Fruit fly (Drosophila melanogaster): ENCODE measurements around the gene jp.

The jp gene

dm6 chr2L:9567398-9567856 lies 877 bp upstream of the jp start (continued):
- TF ChIP-seq Ets65A (GFP tag) (peak; percentile 99), CG6654 (GFP tag; optimal IDR thresholded peaks at IDR 0.05) (peak; percentile 91), CG17802 (tag; optimal IDR thresholded peaks at IDR 0.05) (peak; percentile 91), Asciz (GFP tag; optimal IDR thresholded peaks at IDR 0.05) (peak; percentile 100), CG15514 (GFP tag; optimal IDR thresholded peaks at IDR 0.05) (peak; percentile 96), CG6689 (GFP tag; IDR thresholded peaks at IDR 0.05) (peak; percentile 87), schlank (tag; optimal IDR thresholded peaks at IDR 0.05) (peak; percentile 99), az2 (GFP tag; optimal IDR thresholded peaks at IDR 0.05) (peak; percentile 95), CG4854 (GFP tag; optimal IDR thresholded peaks at IDR 0.05) (peak; percentile 97), CG30431 (GFP tag; optimal IDR thresholded peaks at IDR 0.05) (peak; percentile 90), dimm (GFP tag; IDR thresholded peaks at IDR 0.05) (peak; percentile 91), CG2875 (GFP tag; optimal IDR thresholded peaks at IDR 0.05) (peak; percentile 99), CG1832 (GFP tag; optimal IDR thresholded peaks at IDR 0.05) (no peak), CG6272 (GFP tag; IDR thresholded peaks at IDR 0.05) (peak; percentile 74), ara (GFP tag; IDR thresholded peaks at IDR 0.05) (peak; percentile 85), fd96Cb (tag; optimal IDR thresholded peaks at IDR 0.05) (peak; percentile 84), Antp (GFP tag; optimal IDR thresholded peaks at IDR 0.05) (peak; percentile 86), nom (GFP tag; optimal IDR thresholded peaks at IDR 0.05) (peak; percentile 78), CG18262 (tag; optimal IDR thresholded peaks at IDR 0.05) (peak; percentile 91), nau (GFP tag; optimal IDR thresholded peaks at IDR 0.05) (peak; percentile 100), TFAM (GFP tag; optimal IDR thresholded peaks at IDR 0.05) (peak; percentile 93), zfh2 (GFP tag; optimal IDR thresholded peaks at IDR 0.05) (peak; percentile 83), CG10274 (GFP tag; optimal IDR thresholded peaks at IDR 0.05) (peak; percentile 95), CG7786 (GFP tag; optimal IDR thresholded peaks at IDR 0.05) (peak; percentile 74), CG11398 (GFP tag; optimal IDR thresholded peaks at IDR 0.05) (peak; percentile 97), jigr1 (GFP tag; IDR thresholded peaks at IDR 0.05) (no peak), tll (GFP tag; optimal IDR thresholded peaks at IDR 0.05) (peak in 1 of 2 experiments; percentile 31), CG1647 (GFP tag; optimal IDR thresholded peaks at IDR 0.05) (peak; percentile 96), CHES-1-like (GFP tag; optimal IDR thresholded peaks at IDR 0.05) (peak; percentile 97), CG6254 (GFP tag; optimal IDR thresholded peaks at IDR 0.05) (peak; percentile 96), Sox100B (GFP tag; optimal IDR thresholded peaks at IDR 0.05) (peak; percentile 98), kni (GFP tag; optimal IDR thresholded peaks at IDR 0.05) (peak; percentile 98), Hr3 (GFP tag; optimal IDR thresholded peaks at IDR 0.05) (peak; percentile 82), Taf1 (GFP tag; IDR thresholded peaks at IDR 0.05) (peak; percentile 70), CG30403 (GFP tag; optimal IDR thresholded peaks at IDR 0.05) (peak; percentile 90), Hr78 (GFP tag; optimal IDR thresholded peaks at IDR 0.05) (peak in 1 of 2 experiments; percentile 85), dan (GFP tag; IDR thresholded peaks at IDR 0.05) (no peak), HLH54F (GFP tag; optimal IDR thresholded peaks at IDR 0.05) (peak; percentile 82), lmd (GFP tag; IDR thresholded peaks at IDR 0.05) (peak; percentile 80), tna (GFP tag; IDR thresholded peaks at IDR 0.05; ENCODE audit: partially characterized antibody) (no peak), mam (GFP tag; optimal IDR thresholded peaks at IDR 0.05) (peak; percentile 85), CG8290 (GFP tag; optimal IDR thresholded peaks at IDR 0.05) (peak; percentile 94), CG8290 (tag; optimal IDR thresholded peaks at IDR 0.05) (peak; percentile 90 to 98), CG10565 (GFP tag; optimal IDR thresholded peaks at IDR 0.05) (peak; percentile 90), CG14014 (GFP tag; IDR thresholded peaks at IDR 0.05) (peak; percentile 96), NC2β (GFP tag; optimal IDR thresholded peaks at IDR 0.05) (peak; percentile 96), sob (GFP tag; IDR thresholded peaks at IDR 0.05) (peak; percentile 97), Dip3 (GFP tag; optimal IDR thresholded peaks at IDR 0.05) (peak; percentile 92), dysf (GFP tag; IDR thresholded peaks at IDR 0.05) (peak; percentile 95), Lim3 (GFP tag; IDR thresholded peaks at IDR 0.05) (peak; percentile 58; the same call in 1 of the 2 replicates), CG4282 (GFP tag; optimal IDR thresholded peaks at IDR 0.05) (peak; percentile 82)

All from whole organism, embryonic.